Worm (Caenorhabditis elegans): ENCODE results near the gene M03F8.1.

The M03F8.1 gene

ce11 chrV:5991490-5992069, 40.3 kb downstream of the M03F8.1 start (continued):
- peak; percentile 83 for TF ChIP-seq php-3 (GFP tag; IDR thresholded peaks at IDR 0.05)
- no peak for TF ChIP-seq F10B5.3 (tag; optimal IDR thresholded peaks at IDR 0.05)
- peak; percentile 37 for TF ChIP-seq nhr-48 (tag; optimal IDR thresholded peaks at IDR 0.05)
- no peak for TF ChIP-seq vab-7 (GFP tag; IDR thresholded peaks at IDR 0.05)
- no peak for TF ChIP-seq ZK337.2 (GFP tag; IDR thresholded peaks at IDR 0.05)
- TF ChIP-seq aly-2 (tag; optimal IDR thresholded peaks at IDR 0.05): no peak
- TF ChIP-seq pha-4 (GFP tag; IDR thresholded peaks at IDR 0.05): no peak
- TF ChIP-seq pha-4 (tag; optimal IDR thresholded peaks at IDR 0.05): no peak
- no peak for TF ChIP-seq nhr-25 (tag; optimal IDR thresholded peaks at IDR 0.05; ENCODE audit: borderline replicate concordance, insufficient read depth)

ce11 chrV:5995598-5995997, 44.4 kb downstream of the M03F8.1 start:
- TF ChIP-seq daf-16 (GFP tag; optimal IDR thresholded peaks at IDR 0.05) (peak in 1 of 2 experiments; percentile 30), daf-16 (tag; optimal IDR thresholded peaks at IDR 0.05) (no peak), gei-8 (GFP tag; optimal IDR thresholded peaks at IDR 0.05) (no peak), aha-1 (tag) (peak; percentile 17), T20F7.1 (GFP tag; optimal IDR thresholded peaks at IDR 0.05) (no peak)

- TF ChIP-seq hlh-11 (tag; optimal IDR thresholded peaks at IDR 0.05): no peak
- TF ChIP-seq unc-130 (GFP tag; optimal IDR thresholded peaks at IDR 0.05): peak; percentile 18
- TF ChIP-seq Y48G9A.11 (GFP tag; IDR thresholded peaks at IDR 0.05): peak; percentile 63; the same call in 1 of the 2 replicates
- peak; percentile 44; the same call in 1 of the 2 replicates for TF ChIP-seq lin-38 (GFP tag; IDR thresholded peaks at IDR 0.05)
- TF ChIP-seq madf-9 (GFP tag; conservative IDR thresholded peaks at IDR 0.05): no peak
- TF ChIP-seq snpc-1.2 (GFP tag; IDR thresholded peaks at IDR 0.05): 0 out of 2 replicates have a peak, but pooled peaks have one; percentile 27
- TF ChIP-seq F49E8.2 (tag; optimal IDR thresholded peaks at IDR 0.05; ENCODE audit: borderline replicate concordance): peak; percentile 32
- TF ChIP-seq daf-16 (GFP tag; optimal IDR thresholded peaks at IDR 0.05): no peak
- no peak for TF ChIP-seq daf-16 (tag; optimal IDR thresholded peaks at IDR 0.05)
- no peak for TF ChIP-seq vab-7 (GFP tag; IDR thresholded peaks at IDR 0.05)
Measured at ce11 chrV:5996114-5996513, 44.9 kb downstream of the M03F8.1 start, which contains the start of gene cpg-4. TSS of gene cpg-4 (plus strand) at chrV:5996416.

- no peak for TF ChIP-seq Y48G9A.11 (GFP tag; IDR thresholded peaks at IDR 0.05)
- peak; percentile 51 for TF ChIP-seq F10B5.3 (tag; optimal IDR thresholded peaks at IDR 0.05)
- no peak for TF ChIP-seq aly-2 (tag; optimal IDR thresholded peaks at IDR 0.05)
- TF ChIP-seq mxl-3 (GFP tag; optimal IDR thresholded peaks at IDR 0.05): peak; percentile 94
- no peak for TF ChIP-seq zip-11 (GFP tag; IDR thresholded peaks at IDR 0.05)
- TF ChIP-seq lin-38 (GFP tag; IDR thresholded peaks at IDR 0.05): peak; percentile 71
- TF ChIP-seq nhr-237 (tag; optimal IDR thresholded peaks at IDR 0.05): no peak
- TF ChIP-seq lsy-2 (tag; optimal IDR thresholded peaks at IDR 0.05): peak; percentile 65 to 91
- peak; percentile 30 for TF ChIP-seq zip-2 (tag; optimal IDR thresholded peaks at IDR 0.05)
- TF ChIP-seq skn-1 (tag; optimal IDR thresholded peaks at IDR 0.05): no peak
- peak; percentile 95 for TF ChIP-seq aha-1 (tag)
- no peak for TF ChIP-seq Y75B8A.6 (GFP tag; IDR thresholded peaks at IDR 0.05)
- TF ChIP-seq nhr-111 (GFP tag; optimal IDR thresholded peaks at IDR 0.05): no peak
- peak; percentile 93 for TF ChIP-seq jun-1 (tag; optimal IDR thresholded peaks at IDR 0.05)
- TF ChIP-seq php-3 (GFP tag; IDR thresholded peaks at IDR 0.05): peak; percentile 97
- TF ChIP-seq ceh-82 (tag; optimal IDR thresholded peaks at IDR 0.05): no peak
- peak in 1 of 2 experiments; percentile 99 for TF ChIP-seq unc-62 (GFP tag; optimal IDR thresholded peaks at IDR 0.05 in 1 of 2)
- no peak for TF ChIP-seq unc-62 (tag; optimal IDR thresholded peaks at IDR 0.05)
- TF ChIP-seq nhr-102 (tag; optimal IDR thresholded peaks at IDR 0.05): peak; percentile 96
- peak; percentile 80 for TF ChIP-seq fkh-10 (GFP tag; optimal IDR thresholded peaks at IDR 0.05)
- peak; percentile 91 for TF ChIP-seq nhr-42 (GFP tag; IDR thresholded peaks at IDR 0.05)
- TF ChIP-seq dmd-6 (GFP tag; IDR thresholded peaks at IDR 0.05): peak; percentile 99
- TF ChIP-seq arid-1 (GFP tag; conservative IDR thresholded peaks at IDR 0.05): peak; percentile 78
- no peak for TF ChIP-seq lin-15B (tag; optimal IDR thresholded peaks at IDR 0.05)
- TF ChIP-seq ztf-11 (tag; optimal IDR thresholded peaks at IDR 0.05): no peak
- TF ChIP-seq nhr-48 (tag; optimal IDR thresholded peaks at IDR 0.05): peak; percentile 98
- peak; percentile 59 to 89 for TF ChIP-seq daf-16 (GFP tag; optimal IDR thresholded peaks at IDR 0.05)
- TF ChIP-seq daf-16 (tag; optimal IDR thresholded peaks at IDR 0.05): peak; percentile 98
- peak; percentile 42 for TF ChIP-seq F37D6.2 (tag; optimal IDR thresholded peaks at IDR 0.05)
- peak; percentile 99 for TF ChIP-seq dve-1 (tag; optimal IDR thresholded peaks at IDR 0.05; ENCODE audit: insufficient read depth)
- peak; percentile 85 for TF ChIP-seq saeg-2 (GFP tag; IDR thresholded peaks at IDR 0.05)
- TF ChIP-seq rbr-2 (tag; optimal IDR thresholded peaks at IDR 0.05): peak; percentile 91
Measured at ce11 chrV:6000368-6000802, 49.2 kb downstream of the M03F8.1 start.
